Fruit fly (Drosophila melanogaster) whole organism, prepupa: ENCODE measurements around the gene Enoph.

Source experiments
- Blimp-1 ChIP-seq: fragments of 200-800 bp; sonication (Bioruptor generic); optimal IDR thresholded peaks from 3 replicates; lab custom pipeline; 2017; ENCODE audit warnings: missing biosample characterization, missing genetic modification characterization, mild to moderate bottlenecking, moderate library complexity, missing genetic modification reagents
- CG10631 ChIP-seq: fragments of 200-800 bp; sonication (Bioruptor generic); optimal IDR thresholded peaks from 2 replicates; lab custom pipeline; 2016; ENCODE audit warnings: missing biosample characterization, missing genetic modification characterization
- CG11294 ChIP-seq: fragments of 200-800 bp; sonication (Bioruptor generic); IDR thresholded peaks from 2 replicates; pipeline ENCODE4 v1.3.6; 2022; ENCODE audit warnings: missing biosample characterization, missing genetic modification characterization
- CG11902 ChIP-seq: fragments of 200-800 bp; sonication (Bioruptor generic); optimal IDR thresholded peaks from 3 replicates; lab custom pipeline; 2016; ENCODE audit warnings: missing biosample characterization, missing genetic modification characterization
- CG15336 ChIP-seq: fragments of 200-800 bp; sonication (Bioruptor generic); IDR thresholded peaks from 2 replicates; pipeline ENCODE4 v1.3.6; 2022; ENCODE audit warnings: missing biosample characterization, missing genetic modification characterization
- CG16779 ChIP-seq: fragments of 200-800 bp; sonication (Bioruptor generic); optimal IDR thresholded peaks from 3 replicates; lab custom pipeline; 2017; ENCODE audit warnings: missing biosample characterization, mild to moderate bottlenecking, missing genetic modification characterization
- CG3032 ChIP-seq: fragments of 200-800 bp; optimal IDR thresholded peaks from 2 replicates; lab custom pipeline; 2019; ENCODE audit warnings: missing biosample characterization, mild to moderate bottlenecking, missing genetic modification characterization, moderate library complexity
- CG31627 ChIP-seq: fragments of 200-800 bp; sonication (Bioruptor generic); optimal IDR thresholded peaks from 3 replicates; lab custom pipeline; 2016; ENCODE audit warnings: missing biosample characterization, missing genetic modification characterization
- CG34406 ChIP-seq: fragments of 200-800 bp; sonication (Bioruptor generic); optimal IDR thresholded peaks from 3 replicates; lab custom pipeline; 2016; ENCODE audit warnings: missing biosample characterization, missing genetic modification characterization
- CG3919 ChIP-seq: fragments of 200-800 bp; sonication (Bioruptor generic); optimal IDR thresholded peaks from 3 replicates; lab custom pipeline; 2016; ENCODE audit warnings: missing biosample characterization, missing genetic modification characterization
- CG4318 ChIP-seq: fragments of 200-800 bp; sonication (Bioruptor generic); optimal IDR thresholded peaks from 3 replicates; lab custom pipeline; 2017; ENCODE audit warnings: missing biosample characterization, mild to moderate bottlenecking, missing genetic modification characterization
- CG6163 ChIP-seq: fragments of 200-800 bp; sonication (Bioruptor generic); IDR thresholded peaks from 3 replicates; pipeline ENCODE4 v1.3.6; 2022; ENCODE audit warnings: missing biosample characterization, missing genetic modification characterization
- CG6276 ChIP-seq: fragments of 200-800 bp; sonication (Bioruptor generic); optimal IDR thresholded peaks from 2 replicates; lab custom pipeline; 2017; ENCODE audit warnings: missing biosample characterization, mild to moderate bottlenecking, missing genetic modification characterization
- CG6854 ChIP-seq: fragments of 200-800 bp; sonication (Bioruptor generic); optimal IDR thresholded peaks from 2 replicates; lab custom pipeline; 2017; ENCODE audit warnings: missing biosample characterization, mild to moderate bottlenecking, missing genetic modification characterization
- CG7368 ChIP-seq: fragments of 200-800 bp; sonication (Bioruptor generic); optimal IDR thresholded peaks from 3 replicates; lab custom pipeline; 2016; ENCODE audit warnings: missing biosample characterization, missing genetic modification characterization
- CG8119 ChIP-seq: fragments of 200-800 bp; sonication (Bioruptor generic); IDR thresholded peaks from 3 replicates; pipeline ENCODE4 v1.3.6; 2022; ENCODE audit warnings: missing biosample characterization, missing genetic modification characterization
- CG8319 ChIP-seq: fragments of 200-800 bp; sonication (Bioruptor generic); optimal IDR thresholded peaks from 3 replicates; lab custom pipeline; 2016; ENCODE audit warnings: missing biosample characterization, missing genetic modification characterization
- CG9139 ChIP-seq: fragments of 200-800 bp; sonication (Bioruptor generic); optimal IDR thresholded peaks from 3 replicates; lab custom pipeline; 2017; ENCODE audit warnings: missing biosample characterization, mild to moderate bottlenecking, missing genetic modification characterization
- Eip78C ChIP-seq: fragments of 200-800 bp; sonication (Bioruptor generic); peaks from one replicate; lab custom pipeline; 2016; ENCODE audit warnings: missing biosample characterization, missing genetic modification characterization
- Ets21C ChIP-seq: fragments of 200-800 bp; sonication (Bioruptor generic); optimal IDR thresholded peaks from 3 replicates; lab custom pipeline; 2016; ENCODE audit warnings: missing biosample characterization, missing genetic modification characterization
- Gug ChIP-seq: fragments of 200-800 bp; sonication (Bioruptor generic); IDR thresholded peaks from 2 replicates; pipeline ENCODE4 v1.3.6; 2022; ENCODE audit warnings: missing biosample characterization, missing genetic modification characterization
- Hr38 ChIP-seq: sonication (Bioruptor generic); optimal IDR thresholded peaks from 2 replicates; lab custom pipeline; 2016; ENCODE audit warnings: missing biosample characterization, missing genetic modification characterization
- Hr39 ChIP-seq: fragments of 200-800 bp; sonication (Bioruptor generic); optimal IDR thresholded peaks from 2 replicates; lab custom pipeline; 2016; ENCODE audit warnings: missing biosample characterization, missing genetic modification characterization
- Hr4 ChIP-seq: fragments of 200-800 bp; sonication (Bioruptor generic); optimal IDR thresholded peaks from 3 replicates; lab custom pipeline; 2016; ENCODE audit warnings: missing biosample characterization, missing genetic modification characterization
- Lpt ChIP-seq: fragments of 200-800 bp; sonication (Bioruptor generic); optimal IDR thresholded peaks from 3 replicates; lab custom pipeline; 2016; ENCODE audit warnings: missing biosample characterization, missing genetic modification characterization
- Met ChIP-seq: fragments of 200-800 bp; sonication (Bioruptor generic); optimal IDR thresholded peaks from 3 replicates; lab custom pipeline; 2016; ENCODE audit warnings: missing biosample characterization, missing genetic modification characterization
- OdsH ChIP-seq: fragments of 200-800 bp; sonication (Bioruptor generic); optimal IDR thresholded peaks from 3 replicates; lab custom pipeline; 2016; ENCODE audit warnings: missing biosample characterization, missing genetic modification characterization
- Sox102F ChIP-seq: fragments of 200-800 bp; sonication (Bioruptor generic); optimal IDR thresholded peaks from 2 replicates; lab custom pipeline; 2016; ENCODE audit warnings: missing biosample characterization, mild to moderate bottlenecking, missing genetic modification characterization
- Sox14 ChIP-seq: fragments of 200-800 bp; sonication (Bioruptor generic); optimal IDR thresholded peaks from 3 replicates; lab custom pipeline; 2016; ENCODE audit warnings: missing biosample characterization, missing genetic modification characterization
- acj6 ChIP-seq: fragments of 200-800 bp; sonication (Bioruptor generic); optimal IDR thresholded peaks from 3 replicates; lab custom pipeline; 2016; ENCODE audit warnings: missing biosample characterization, missing genetic modification characterization
- cyc ChIP-seq: fragments of 200-800 bp; sonication (Bioruptor generic); optimal IDR thresholded peaks from 3 replicates; lab custom pipeline; 2016; ENCODE audit warnings: missing biosample characterization, missing genetic modification characterization
- dac ChIP-seq: fragments of 200-800 bp; sonication (Bioruptor generic); optimal IDR thresholded peaks from 2 replicates; lab custom pipeline; 2017; ENCODE audit warnings: missing biosample characterization, mild to moderate bottlenecking, missing genetic modification characterization
- dsx ChIP-seq: fragments of 200-800 bp; optimal IDR thresholded peaks from 3 replicates; lab custom pipeline; 2019; ENCODE audit warnings: missing biosample characterization, mild to moderate bottlenecking, missing genetic modification characterization, moderate library complexity; ENCODE audit not compliant: poor library complexity, severe bottlenecking
- eg ChIP-seq: fragments of 200-800 bp; sonication (Bioruptor generic); IDR thresholded peaks from 3 replicates; pipeline ENCODE4 v1.3.6; 2022; ENCODE audit warnings: missing biosample characterization, missing genetic modification characterization
- esn ChIP-seq: fragments of 200-800 bp; sonication (Bioruptor generic); optimal IDR thresholded peaks from 2 replicates; lab custom pipeline; 2016; ENCODE audit warnings: missing biosample characterization, mild to moderate bottlenecking, missing genetic modification characterization, moderate library complexity
- fd59A ChIP-seq: fragments of 200-800 bp; sonication (Bioruptor generic); optimal IDR thresholded peaks from 2 replicates; lab custom pipeline; 2017; ENCODE audit warnings: missing biosample characterization, mild to moderate bottlenecking, missing genetic modification characterization, missing genetic modification reagents
- fd85E ChIP-seq: fragments of 200-800 bp; sonication (Bioruptor generic); optimal IDR thresholded peaks from 3 replicates; lab custom pipeline; 2016; ENCODE audit warnings: missing biosample characterization, missing genetic modification characterization
- fkh ChIP-seq: fragments of 200-800 bp; sonication (Bioruptor generic); optimal IDR thresholded peaks from 3 replicates; lab custom pipeline; 2017; ENCODE audit warnings: missing biosample characterization, mild to moderate bottlenecking, missing genetic modification characterization, moderate library complexity
- lz ChIP-seq: fragments of 200-800 bp; sonication (Bioruptor generic); optimal IDR thresholded peaks from 3 replicates; lab custom pipeline; 2016; ENCODE audit warnings: missing biosample characterization, missing genetic modification characterization
- net ChIP-seq: fragments of 200-800 bp; sonication (Bioruptor generic); optimal IDR thresholded peaks from 3 replicates; lab custom pipeline; 2016; ENCODE audit warnings: missing biosample characterization, missing genetic modification characterization
- pdm3 ChIP-seq: fragments of 200-800 bp; sonication (Bioruptor generic); optimal IDR thresholded peaks from 3 replicates; lab custom pipeline; 2016; ENCODE audit warnings: missing biosample characterization, missing genetic modification characterization
- salr ChIP-seq, 2 experiments: fragments of 200-800 bp; sonication (Bioruptor generic); optimal IDR thresholded peaks; 3 replicates each; lab custom pipeline; 2016 to 2018; ENCODE audit warnings: missing biosample characterization in 2 of 2, missing genetic modification characterization in 2 of 2, mild to moderate bottlenecking in 1 of 2
- spab ChIP-seq: fragments of 200-800 bp; sonication (Bioruptor generic); optimal IDR thresholded peaks from 2 replicates; lab custom pipeline; 2017; ENCODE audit warnings: missing biosample characterization, mild to moderate bottlenecking, missing genetic modification characterization, missing genetic modification reagents
- ss ChIP-seq, 2 experiments: fragments of 200-800 bp; sonication (Bioruptor generic); optimal IDR thresholded peaks; 2 replicates in 1 of 2; 3 replicates in 1 of 2; lab custom pipeline; 2017 to 2018; ENCODE audit warnings: mild to moderate bottlenecking in 2 of 2, missing biosample characterization in 2 of 2, missing genetic modification characterization in 2 of 2, moderate library complexity in 1 of 2
- topi ChIP-seq: fragments of 200-800 bp; sonication (Bioruptor generic); optimal IDR thresholded peaks from 3 replicates; lab custom pipeline; 2016; ENCODE audit warnings: missing biosample characterization, missing genetic modification characterization
- vri ChIP-seq: fragments of 200-800 bp; sonication (Bioruptor generic); optimal IDR thresholded peaks from 3 replicates; lab custom pipeline; 2016; ENCODE audit warnings: missing biosample characterization, mild to moderate bottlenecking, missing genetic modification characterization

The Enoph gene

DNA sequence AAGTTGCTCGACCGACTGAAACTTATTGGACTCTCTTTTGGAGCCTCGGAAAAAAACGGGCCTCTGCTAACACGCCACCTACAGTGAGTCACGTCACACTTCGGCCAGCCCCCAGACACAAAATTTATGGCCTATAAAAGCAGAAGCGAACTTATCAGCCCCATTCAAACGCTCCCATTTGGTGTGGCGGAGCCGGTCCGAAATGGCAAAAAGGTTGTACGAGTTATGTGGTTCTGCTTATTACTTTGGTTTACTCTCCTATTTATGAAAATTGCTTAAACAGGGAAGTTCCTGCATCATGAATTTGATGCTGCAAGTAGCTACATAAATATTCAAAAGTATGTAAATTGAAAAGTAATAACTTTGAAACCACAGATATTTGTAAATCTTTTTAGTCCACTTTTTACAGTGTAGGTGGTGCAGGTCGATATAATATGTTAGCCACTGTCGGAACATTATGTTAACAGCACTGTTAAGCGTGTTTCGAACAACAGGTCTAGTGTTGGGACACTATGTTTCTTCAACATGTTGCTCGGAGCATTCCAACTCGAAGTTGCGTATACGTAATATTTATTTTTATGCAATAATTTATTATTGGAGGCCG is 27.0 kb upstream of the Enoph start (continued):
- TF ChIP-seq Lpt (GFP tag; lab: Kevin White, UChicago) = peak; percentile 86
- TF ChIP-seq Sox14 (GFP tag; lab: Kevin White, UChicago) = peak; percentile 91
- peak; percentile 92 for TF ChIP-seq OdsH (GFP tag; lab: Kevin White, UChicago)
- peak; percentile 82 for TF ChIP-seq CG7368 (GFP tag; lab: Kevin White, UChicago)
- peak; percentile 92 for TF ChIP-seq CG4318 (GFP tag; lab: Kevin White, UChicago)
- TF ChIP-seq CG6854 (GFP tag; lab: Kevin White, UChicago) = peak; percentile 72
- TF ChIP-seq cyc = peak; percentile 88
- peak; percentile 89 for TF ChIP-seq CG31627 (GFP tag; lab: Kevin White, UChicago)
- TF ChIP-seq dac (GFP tag; lab: Kevin White, UChicago) = peak; percentile 93
- TF ChIP-seq fd85E = peak; percentile 33
- peak; percentile 96 for TF ChIP-seq Hr4 (GFP tag; lab: Kevin White, UChicago)
- TF ChIP-seq CG8119 = peak; percentile 91
- TF ChIP-seq pdm3 (GFP tag; lab: Kevin White, UChicago) = peak; percentile 92
- TF ChIP-seq CG9139 (GFP tag; lab: Kevin White, UChicago) = peak; percentile 58
- TF ChIP-seq net (GFP tag; lab: Kevin White, UChicago) = peak; percentile 94
- TF ChIP-seq ss (GFP tag; optimal IDR thresholded peaks at IDR 0.05; lab: Kevin White, UChicago) = peak; percentile 71 to 81

DNA sequence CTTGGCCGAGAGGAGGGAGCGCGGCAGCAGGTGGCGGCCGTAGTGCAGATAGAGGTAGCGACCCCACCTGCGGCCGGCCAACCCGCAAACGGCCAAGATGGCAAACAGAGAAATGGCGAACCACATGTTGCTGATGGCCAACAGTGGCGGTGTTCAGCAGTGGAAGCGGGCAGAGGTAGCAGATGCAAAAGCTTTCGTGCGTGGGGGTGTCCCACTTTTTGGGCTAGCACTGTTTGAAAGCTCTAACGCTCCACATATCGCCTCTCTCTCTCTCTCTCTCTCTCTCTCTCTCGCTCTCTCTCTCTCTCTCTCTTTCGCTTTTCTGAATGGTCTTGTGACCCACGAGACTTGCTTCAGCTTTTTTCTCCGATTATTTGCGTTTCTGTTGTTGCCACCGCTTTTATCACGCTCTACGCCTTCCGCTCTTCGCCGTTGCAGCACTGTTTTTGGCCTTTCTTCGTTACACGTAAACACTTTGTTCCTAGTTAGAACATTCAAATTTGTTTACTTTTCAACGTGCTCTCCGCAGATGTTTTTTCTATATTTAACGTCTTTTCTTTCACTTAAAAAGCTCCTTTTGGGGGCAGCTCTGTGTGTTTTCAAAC is 26.4 kb upstream of the Enoph start:
- TF ChIP-seq CG4318 (GFP tag; lab: Kevin White, UChicago) (no peak), acj6 (GFP tag; lab: Kevin White, UChicago) (no peak), Sox102F (peak; percentile 46), lz (GFP tag; lab: Kevin White, UChicago) (peak; percentile 28), CG15336 (GFP tag; lab: Robert Waterston, UW) (peak; percentile 61; the same call in 1 of the 2 replicates), cyc (no peak), fkh (GFP tag; lab: Kevin White, UChicago) (no peak), Sox14 (GFP tag; lab: Kevin White, UChicago) (no peak), fd59A (GFP tag; lab: Kevin White, UChicago) (no peak), CG16779 (tag; lab: Kevin White, UChicago) (no peak), CG9139 (GFP tag; lab: Kevin White, UChicago) (no peak), dac (GFP tag; lab: Kevin White, UChicago) (no peak), CG8319 (GFP tag; lab: Kevin White, UChicago) (no peak), spab (GFP tag; lab: Kevin White, UChicago) (no peak), topi (GFP tag; lab: Kevin White, UChicago) (peak; percentile 16), pdm3 (GFP tag; lab: Kevin White, UChicago) (no peak), vri (GFP tag; lab: Kevin White, UChicago) (no peak), CG3032 (tag; lab: Kevin White, UChicago) (no peak), eg (peak; percentile 49; the same call in 2 of the 3 replicates), ss (GFP tag; optimal IDR thresholded peaks at IDR 0.05; lab: Kevin White, UChicago) (no peak), Lpt (GFP tag; lab: Kevin White, UChicago) (peak; percentile 9), CG6163 (GFP tag; lab: Robert Waterston, UW) (peak; percentile 79), dsx (GFP tag; lab: Kevin White, UChicago) (no peak), fd85E (no peak), CG6854 (GFP tag; lab: Kevin White, UChicago) (peak; percentile 8), Gug (GFP tag; lab: Robert Waterston, UW) (no peak), net (GFP tag; lab: Kevin White, UChicago) (peak; percentile 9), Hr38 (GFP tag; lab: Kevin White, UChicago) (no peak), Met (GFP tag; lab: Kevin White, UChicago) (no peak), Blimp-1 (GFP tag; lab: Kevin White, UChicago) (no peak), Ets21C (GFP tag; lab: Kevin White, UChicago) (no peak), CG3919 (peak; percentile 43), CG34406 (peak; percentile 18), esn (peak; percentile 6), CG11902 (GFP tag; lab: Kevin White, UChicago) (no peak), CG11294 (peak; percentile 24; the same call in 1 of the 2 replicates), OdsH (GFP tag; lab: Kevin White, UChicago) (no peak), CG6276 (GFP tag; lab: Kevin White, UChicago) (peak; percentile 15), CG8119 (peak; percentile 30; the same call in 1 of the 3 replicates), Eip78C (GFP tag; lab: Kevin White, UChicago) (peak; percentile 39), Hr39 (GFP tag; lab: Kevin White, UChicago) (peak; percentile 31), salr (GFP tag; optimal IDR thresholded peaks at IDR 0.05; lab: Kevin White, UChicago) (no peak), CG10631 (GFP tag; lab: Kevin White, UChicago) (no peak)
